Fruit fly (Drosophila melanogaster) S2 (cell line): ENCODE results near the gene AOX4.

ENCODE experiments used
- CG8478 ChIP-seq: fragments of >200 bp; optimal IDR thresholded peaks from 2 replicates; lab custom pipeline; 2018
- CTCF ChIP-seq, 2 experiments: fragments of >200 bp; optimal IDR thresholded peaks; 2 replicates each; lab custom pipeline; 2018

Gene AOX4

DNA sequence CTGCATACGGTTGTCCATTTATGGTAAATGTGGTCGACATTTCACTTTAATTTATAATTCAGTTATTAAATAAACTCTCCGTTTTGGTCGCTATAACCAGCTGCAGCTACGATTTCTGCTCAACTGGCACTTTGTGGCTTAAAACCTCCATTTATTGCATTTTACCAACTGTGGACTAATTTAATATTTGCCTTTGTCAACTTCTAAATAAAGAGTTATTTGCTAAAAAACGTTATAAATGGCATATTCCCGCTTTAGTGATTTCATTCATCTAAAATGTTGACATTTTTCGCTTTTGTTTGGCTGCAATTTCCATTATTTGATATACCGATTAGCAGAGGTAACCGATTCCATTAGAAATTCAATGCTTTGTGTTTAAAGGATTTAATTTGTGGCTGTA lies at the start of gene AOX4:
AOX4 (minus strand) TSS at position 101 of the 400 bp plus-strand sequence.
- TF ChIP-seq CTCF (optimal IDR thresholded peaks at IDR 0.05; lab: Kevin White, UChicago) (no peak), CG8478 (lab: Kevin White, UChicago) (no peak)

DNA sequence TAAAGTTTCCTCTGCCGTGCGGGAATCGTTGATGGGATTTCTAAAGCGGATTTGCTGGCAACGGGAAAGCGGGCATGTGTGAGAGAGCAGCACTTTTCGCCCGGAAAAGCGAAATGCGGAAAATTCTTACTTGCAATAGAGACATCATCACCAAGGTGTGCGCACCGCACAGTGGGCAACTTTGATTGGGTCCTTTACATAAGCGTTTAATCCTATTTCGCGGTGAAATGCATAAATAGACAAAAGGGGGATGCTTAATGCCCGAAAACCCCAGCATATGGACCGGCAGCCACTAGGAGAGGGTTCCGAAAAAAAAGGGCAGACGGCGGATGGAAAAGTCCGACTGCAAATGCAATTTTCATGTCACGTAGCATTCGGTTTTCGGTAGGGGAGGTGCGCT lies 47.5 kb upstream of the AOX4 start:
- no peak for TF ChIP-seq CG8478 (lab: Kevin White, UChicago)
- TF ChIP-seq CTCF (optimal IDR thresholded peaks at IDR 0.05; lab: Kevin White, UChicago) = no peak

DNA sequence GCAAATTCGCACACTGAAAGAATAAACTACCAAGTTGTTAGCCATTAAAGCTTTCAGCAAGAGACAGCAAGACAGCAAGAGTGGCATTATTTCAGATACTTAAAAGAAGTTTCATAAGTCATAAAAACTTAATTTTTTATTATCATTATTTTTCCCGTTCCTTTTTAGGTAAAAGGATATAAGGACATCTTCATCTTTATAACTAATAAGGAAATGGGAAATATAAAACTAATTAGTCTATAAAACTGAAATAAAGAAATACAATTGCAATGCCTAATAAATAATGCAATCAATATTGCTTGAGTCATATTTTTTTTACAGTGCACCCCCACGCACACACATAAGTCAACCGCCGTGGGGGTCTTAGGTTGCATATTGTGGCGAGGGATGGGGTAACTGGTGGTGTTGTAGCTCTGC lies 43.4 kb upstream of the AOX4 start:
- TF ChIP-seq CG8478 (lab: Kevin White, UChicago) (no peak), CTCF (optimal IDR thresholded peaks at IDR 0.05; lab: Kevin White, UChicago) (no peak)

DNA sequence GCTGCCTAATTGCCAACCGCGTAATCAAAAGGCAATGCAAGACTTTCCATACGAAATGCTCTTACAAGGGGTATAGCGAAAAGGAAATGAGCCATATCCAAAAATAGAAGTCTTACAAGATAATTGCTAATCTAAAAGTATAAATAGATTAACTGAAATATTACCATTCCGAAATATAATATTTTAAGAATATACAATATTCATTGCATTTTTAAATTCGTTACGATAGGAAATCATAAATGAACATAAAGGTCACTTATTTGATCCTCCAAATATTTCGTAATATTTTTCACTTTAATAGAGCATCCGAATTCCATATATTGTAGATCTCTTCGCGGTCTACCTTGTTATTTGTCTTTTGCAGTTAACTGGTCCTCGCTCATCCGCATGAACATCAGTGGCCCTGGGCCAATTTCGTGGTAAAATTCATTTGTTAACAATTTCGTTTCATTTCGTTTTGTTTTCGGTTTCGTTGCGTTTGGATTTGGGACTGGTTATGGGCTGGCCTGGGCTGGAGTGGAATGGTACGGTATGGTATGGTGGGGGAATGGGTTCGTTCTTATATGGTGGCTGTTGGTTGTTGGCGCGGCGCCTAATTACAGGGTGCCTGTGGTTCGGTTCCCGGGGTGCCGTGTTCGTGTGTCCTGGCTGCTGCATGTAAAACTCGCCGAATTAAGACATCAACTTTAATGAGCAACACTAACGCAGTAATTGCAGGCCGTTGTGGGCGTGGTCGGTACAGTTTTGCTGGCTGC lies 36.1 kb upstream of the AOX4 start:
- TF ChIP-seq CG8478 (lab: Kevin White, UChicago) (no peak), CTCF (optimal IDR thresholded peaks at IDR 0.05; lab: Kevin White, UChicago) (no peak)

DNA sequence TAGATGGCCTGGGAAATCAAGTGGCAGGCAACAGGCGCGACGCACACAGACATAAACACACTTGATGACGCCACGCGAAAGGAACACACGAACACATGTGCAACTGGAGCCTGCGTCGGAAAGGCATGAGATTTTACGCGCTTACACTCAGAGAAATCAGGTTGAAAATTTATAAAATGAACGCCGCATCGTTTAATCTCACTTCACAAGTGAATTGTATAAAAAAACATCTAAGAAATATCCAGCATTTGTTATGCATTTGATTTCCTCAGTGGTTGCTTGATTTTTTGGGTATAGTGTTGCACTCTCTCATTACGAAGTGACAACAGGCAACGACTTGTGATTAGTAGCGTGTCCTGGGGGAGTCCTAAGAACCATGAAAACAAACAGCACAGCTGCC lies 34.9 kb upstream of the AOX4 start:
- TF ChIP-seq CTCF (optimal IDR thresholded peaks at IDR 0.05; lab: Kevin White, UChicago) (no peak), CG8478 (lab: Kevin White, UChicago) (no peak)

DNA sequence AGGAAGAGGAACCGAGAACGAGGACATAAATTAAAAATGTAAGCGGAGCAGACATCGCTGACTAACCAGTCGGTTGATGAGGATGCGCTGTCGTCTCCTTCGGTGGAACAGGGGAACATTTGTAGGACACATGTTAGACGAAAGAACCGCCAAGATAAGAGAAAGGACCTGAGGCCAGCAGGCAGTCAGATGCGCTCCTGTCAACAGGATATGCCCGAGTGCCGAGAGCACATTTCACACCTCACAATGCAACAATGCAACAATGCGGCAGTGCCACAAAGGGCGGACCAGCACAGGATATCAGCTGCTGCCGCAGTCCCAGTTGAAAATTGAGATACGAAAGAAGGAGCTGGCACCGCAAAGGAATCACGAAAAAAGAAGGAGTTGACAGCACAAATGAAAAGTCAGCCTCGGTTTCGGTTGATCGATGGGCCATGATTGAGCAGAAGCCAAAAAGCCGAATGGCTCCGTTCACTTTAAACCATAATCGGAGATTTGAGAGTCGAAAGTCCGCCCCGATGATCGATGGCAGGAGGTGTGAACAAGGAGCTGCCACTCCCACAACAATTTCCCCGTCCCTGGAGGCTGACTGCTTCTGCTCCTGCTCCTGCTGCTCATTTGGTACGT lies 32.0 kb upstream of the AOX4 start:
- TF ChIP-seq CTCF (optimal IDR thresholded peaks at IDR 0.05; lab: Kevin White, UChicago) (no peak), CG8478 (lab: Kevin White, UChicago) (no peak)

DNA sequence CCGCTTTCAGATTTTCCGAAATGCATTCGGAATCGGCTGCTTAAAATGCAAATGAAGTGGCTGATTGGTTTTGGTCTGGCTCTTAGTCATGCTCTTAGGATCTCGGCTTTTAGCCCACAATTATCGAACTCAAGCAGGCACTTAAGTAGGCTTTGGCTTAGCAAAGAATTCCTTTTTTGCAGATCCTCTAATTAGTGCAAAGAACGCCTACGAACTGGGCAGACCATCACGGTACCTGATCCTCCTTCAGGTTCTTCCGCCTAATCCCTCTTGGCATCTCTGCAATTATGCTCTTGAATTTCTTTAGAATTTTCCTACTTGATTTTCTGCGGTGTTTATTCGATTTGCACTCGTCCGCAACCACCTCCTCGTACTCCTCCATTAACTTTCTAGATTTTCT lies 30.8 kb upstream of the AOX4 start:
- TF ChIP-seq CTCF (optimal IDR thresholded peaks at IDR 0.05; lab: Kevin White, UChicago) = no peak
- no peak for TF ChIP-seq CG8478 (lab: Kevin White, UChicago)

DNA sequence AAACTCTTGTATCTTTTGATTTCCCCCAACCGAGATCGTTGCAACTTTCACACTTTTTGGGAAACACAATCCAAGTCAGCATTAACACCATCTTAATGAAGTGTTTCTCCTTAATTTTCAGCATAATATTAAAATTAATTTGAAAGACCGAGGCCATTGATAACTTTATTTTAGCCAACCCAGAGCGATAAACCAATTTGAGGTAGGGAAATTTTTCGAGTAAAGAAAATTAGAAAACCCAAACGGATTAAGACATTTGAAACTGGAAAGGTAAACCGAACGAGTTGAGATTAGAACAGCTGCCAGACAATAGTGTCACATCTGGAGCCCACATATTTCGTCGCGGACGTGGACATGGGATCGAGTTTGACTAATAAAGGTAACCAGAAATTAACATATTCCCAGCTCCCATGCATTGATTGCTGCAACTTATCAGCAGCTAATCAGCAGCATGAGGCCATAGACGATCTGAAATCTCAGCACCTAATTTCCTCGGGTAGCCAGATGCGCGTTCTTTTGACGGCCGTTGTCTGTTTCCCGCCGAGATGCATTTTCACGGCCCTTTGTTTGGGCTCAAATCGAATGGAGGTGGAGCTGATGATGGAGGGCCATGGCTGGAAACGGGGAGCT lies 30.0 kb upstream of the AOX4 start:
- TF ChIP-seq CG8478 (lab: Kevin White, UChicago) (no peak), CTCF (optimal IDR thresholded peaks at IDR 0.05; lab: Kevin White, UChicago) (no peak)

DNA sequence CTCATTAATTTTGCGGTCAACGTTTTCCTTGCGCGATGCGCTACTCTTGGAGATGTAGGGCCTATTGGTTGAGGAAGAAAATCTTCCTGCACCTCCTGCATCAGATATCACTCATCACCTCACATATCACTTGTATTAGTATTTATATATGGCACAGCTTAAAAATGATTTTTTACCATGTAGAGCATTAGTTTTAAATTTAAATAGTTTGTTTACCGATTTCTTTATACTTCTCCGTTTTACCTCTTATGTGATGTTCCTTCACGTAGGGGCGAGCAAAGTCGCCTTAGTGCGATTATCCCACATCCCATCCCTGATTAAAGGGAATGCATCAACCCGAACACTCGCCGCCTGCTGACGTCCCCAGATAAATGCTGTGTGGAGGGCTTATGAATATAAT lies 28.1 kb upstream of the AOX4 start:
- TF ChIP-seq CTCF (optimal IDR thresholded peaks at IDR 0.05; lab: Kevin White, UChicago) = no peak
- no peak for TF ChIP-seq CG8478 (lab: Kevin White, UChicago)

DNA sequence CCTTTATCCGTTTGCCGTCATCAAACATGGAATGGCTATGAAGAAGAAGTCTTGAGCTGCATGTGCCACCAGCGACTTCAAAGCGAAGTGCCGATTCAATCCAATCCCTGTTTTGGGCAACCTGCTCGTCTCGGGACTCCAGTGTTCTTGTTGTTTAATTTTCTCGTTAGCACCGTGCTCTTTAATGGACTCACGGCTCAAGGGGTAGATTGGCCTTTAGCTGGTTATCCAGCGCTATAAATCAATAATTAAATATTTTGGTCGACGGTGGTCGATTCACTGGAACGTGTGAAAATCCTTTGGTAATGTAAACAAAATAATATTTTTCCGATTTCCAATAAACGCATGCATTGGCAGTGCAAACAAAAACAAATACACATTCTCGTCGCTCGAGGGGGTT lies 27.1 kb upstream of the AOX4 start:
- TF ChIP-seq CG8478 (lab: Kevin White, UChicago) (no peak), CTCF (optimal IDR thresholded peaks at IDR 0.05; lab: Kevin White, UChicago) (no peak)

DNA sequence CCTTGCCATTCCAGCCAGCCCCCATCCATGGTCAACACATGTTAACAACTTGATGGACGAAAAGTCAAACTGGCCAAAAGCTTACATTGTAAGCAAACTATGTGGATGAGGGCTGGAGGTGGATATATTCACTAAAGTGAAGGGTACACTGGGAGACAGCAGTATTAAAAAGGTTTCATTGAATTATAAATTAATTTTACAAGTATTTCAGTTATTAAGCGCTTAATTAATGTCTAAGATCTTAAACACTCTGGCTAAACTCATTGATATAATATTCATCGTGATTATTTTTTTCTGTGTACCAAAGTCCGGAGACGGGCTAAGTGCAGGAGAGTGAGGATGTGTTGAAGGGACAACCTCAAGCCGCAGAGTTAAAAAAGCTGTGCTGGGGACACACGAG lies 15.9 kb upstream of the AOX4 start:
- no peak for TF ChIP-seq CG8478 (lab: Kevin White, UChicago)
- no peak for TF ChIP-seq CTCF (optimal IDR thresholded peaks at IDR 0.05; lab: Kevin White, UChicago)

DNA sequence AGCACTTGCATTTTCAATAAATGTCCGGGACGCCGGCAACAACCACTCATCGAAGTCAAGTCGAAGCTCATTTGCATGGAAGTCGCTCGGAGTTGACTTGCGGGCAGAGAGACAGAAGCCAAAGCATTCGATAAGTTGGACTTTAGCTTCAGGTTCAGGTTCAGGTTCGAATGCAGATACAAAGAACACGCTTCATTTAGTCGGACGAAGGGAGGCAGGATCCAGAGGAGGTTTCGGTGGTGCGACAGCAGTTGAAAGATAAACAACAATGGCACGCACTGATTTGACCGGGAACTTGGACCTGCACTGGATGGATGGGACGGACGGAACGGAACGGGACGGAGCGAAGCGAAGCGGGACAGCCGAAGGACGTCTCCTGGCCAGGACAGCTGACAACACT lies 15.3 kb upstream of the AOX4 start:
- TF ChIP-seq CTCF (optimal IDR thresholded peaks at IDR 0.05; lab: Kevin White, UChicago) (no peak), CG8478 (lab: Kevin White, UChicago) (no peak)

DNA sequence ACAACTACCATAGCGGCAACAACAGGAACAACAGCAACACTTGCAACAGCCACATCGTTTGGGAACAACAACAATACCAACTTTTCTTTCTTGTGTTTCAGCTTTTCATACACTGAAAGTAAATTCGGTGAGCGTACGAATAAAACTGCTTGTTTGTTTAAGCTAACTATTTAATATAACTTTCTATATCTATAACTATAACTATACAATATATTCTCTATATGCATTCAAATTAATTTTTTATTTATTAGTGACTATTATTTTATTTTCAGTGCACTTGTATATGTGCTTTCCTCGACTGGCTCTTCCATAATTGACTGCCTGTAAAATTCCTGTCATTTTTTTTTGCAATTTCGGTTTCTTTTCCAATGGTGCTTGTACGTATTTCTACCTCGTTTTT lies 14.3 kb upstream of the AOX4 start:
- TF ChIP-seq CG8478 (lab: Kevin White, UChicago) = no peak
- no peak for TF ChIP-seq CTCF (optimal IDR thresholded peaks at IDR 0.05; lab: Kevin White, UChicago)

DNA sequence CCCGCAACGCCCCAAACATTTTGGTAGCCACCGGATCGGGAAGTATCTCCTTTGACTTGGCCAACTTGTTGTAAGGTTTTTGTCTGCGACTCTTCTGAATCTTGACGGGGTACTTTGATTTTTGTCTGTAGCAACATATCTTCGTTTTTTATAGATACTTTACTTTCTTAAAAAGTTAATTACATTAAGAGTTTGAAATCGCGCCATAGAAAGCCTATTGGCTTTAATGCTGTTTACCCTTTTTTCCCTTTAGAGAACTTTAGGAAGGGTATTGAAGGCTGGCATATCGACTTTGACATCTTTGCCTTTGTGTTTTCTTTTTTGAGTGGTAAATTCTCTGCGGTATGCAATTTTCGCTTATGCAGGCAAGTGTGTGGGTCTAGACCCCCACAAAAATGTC lies 13.7 kb upstream of the AOX4 start:
- TF ChIP-seq CG8478 (lab: Kevin White, UChicago) (no peak), CTCF (optimal IDR thresholded peaks at IDR 0.05; lab: Kevin White, UChicago) (no peak)

DNA sequence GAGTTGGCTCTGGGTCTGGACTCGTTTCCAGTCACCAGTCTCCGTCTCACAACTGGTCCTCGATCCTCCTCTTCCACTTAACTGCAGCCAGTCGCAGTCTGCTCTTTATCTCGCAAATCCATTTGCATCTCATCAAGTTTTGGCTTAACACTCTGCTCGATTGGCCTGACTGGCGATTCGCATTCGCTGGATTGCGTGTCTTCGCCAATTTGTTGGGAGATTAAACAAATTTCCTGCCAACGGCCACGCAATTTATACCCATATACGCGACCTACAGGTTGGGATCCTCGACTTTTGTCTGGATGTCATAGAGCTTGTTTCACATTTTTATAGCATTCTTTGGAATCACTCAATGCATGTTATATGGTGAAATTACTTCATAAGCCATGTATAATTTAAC lies 4.7 kb upstream of the AOX4 start:
- TF ChIP-seq CG8478 (lab: Kevin White, UChicago) (no peak), CTCF (optimal IDR thresholded peaks at IDR 0.05; lab: Kevin White, UChicago) (no peak)
